Worm (Caenorhabditis elegans) whole organism, L4/young adult: Measurements from ENCODE around the gene haao-1.

Source experiments
- W03F9.2 ChIP-seq: fragments of 150-350 bp; optimal IDR thresholded peaks from 2 replicates; lab custom pipeline; 2014; ENCODE audit warnings: missing biosample characterization, missing genetic modification characterization
- dao-5 ChIP-seq: sonication (generic microtip); optimal IDR thresholded peaks from 2 replicates; lab custom pipeline; 2016; ENCODE audit warnings: missing genotype, missing genetic modification characterization, moderate library complexity, missing compliant biosample characterization
- him-1 ChIP-seq: sonication (generic microtip); optimal IDR thresholded peaks from 2 replicates; lab custom pipeline; 2016; ENCODE audit warnings: missing genotype, missing genetic modification reagents, missing genetic modification characterization, missing compliant biosample characterization

ce11 chrV:9480566-9480965, 24.1 kb upstream of the haao-1 start, which contains the start of gene K06A4.6:
- TF ChIP-seq dao-5 (tag; lab: Kevin White, UChicago), result no peak
- no peak for TF ChIP-seq W03F9.2
- TF ChIP-seq him-1 (tag; lab: Kevin White, UChicago), result no peak
